Fruit fly (Drosophila melanogaster) whole organism: ENCODE measurements around the gene PolG2.

Source experiments
- CG8478 ChIP-seq: fragments of >200 bp; optimal IDR thresholded peaks from 2 replicates; lab custom pipeline; 2018; ENCODE audit warnings: inconsistent platforms
- EcR ChIP-seq, 2 experiments: fragments of >200 bp; optimal IDR thresholded peaks; 2 replicates each; lab custom pipeline; 2017; ENCODE audit warnings: missing biosample characterization in 2 of 2, missing genetic modification characterization in 2 of 2, missing genetic modification reagents in 2 of 2
- psq ChIP-seq: fragments of >200 bp; optimal IDR thresholded peaks from 2 replicates; lab custom pipeline; 2017

DNA sequence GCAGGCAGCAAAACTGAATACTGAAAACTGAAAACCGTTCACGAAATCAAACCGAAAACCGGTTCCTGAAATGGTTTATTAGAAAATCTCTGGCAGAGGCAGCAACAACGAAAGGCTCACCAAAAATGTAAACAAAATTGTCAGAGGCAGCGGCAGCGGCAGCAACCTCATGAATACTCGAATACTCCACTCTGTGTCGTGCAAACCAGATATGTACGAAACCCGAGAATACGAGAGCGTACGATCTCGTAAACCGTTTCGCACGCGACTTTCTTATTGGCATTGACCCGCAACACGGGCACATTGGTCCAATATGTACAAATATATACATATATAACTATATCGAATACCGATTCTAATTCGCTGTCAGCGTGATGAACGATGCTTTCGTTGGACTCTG lies 4.7 kb upstream of the PolG2 start:
- TF ChIP-seq EcR (GFP tag; optimal IDR thresholded peaks at IDR 0.05; lab: Kevin White, UChicago) = no peak
- no peak for TF ChIP-seq psq
- TF ChIP-seq CG8478 (lab: Kevin White, UChicago) = no peak
